Fruit fly (Drosophila melanogaster): ENCODE data around the gene CG13639.
A peak's percentile ranks its signal among the peaks of the same experiment; 100 is the strongest.

DNA sequence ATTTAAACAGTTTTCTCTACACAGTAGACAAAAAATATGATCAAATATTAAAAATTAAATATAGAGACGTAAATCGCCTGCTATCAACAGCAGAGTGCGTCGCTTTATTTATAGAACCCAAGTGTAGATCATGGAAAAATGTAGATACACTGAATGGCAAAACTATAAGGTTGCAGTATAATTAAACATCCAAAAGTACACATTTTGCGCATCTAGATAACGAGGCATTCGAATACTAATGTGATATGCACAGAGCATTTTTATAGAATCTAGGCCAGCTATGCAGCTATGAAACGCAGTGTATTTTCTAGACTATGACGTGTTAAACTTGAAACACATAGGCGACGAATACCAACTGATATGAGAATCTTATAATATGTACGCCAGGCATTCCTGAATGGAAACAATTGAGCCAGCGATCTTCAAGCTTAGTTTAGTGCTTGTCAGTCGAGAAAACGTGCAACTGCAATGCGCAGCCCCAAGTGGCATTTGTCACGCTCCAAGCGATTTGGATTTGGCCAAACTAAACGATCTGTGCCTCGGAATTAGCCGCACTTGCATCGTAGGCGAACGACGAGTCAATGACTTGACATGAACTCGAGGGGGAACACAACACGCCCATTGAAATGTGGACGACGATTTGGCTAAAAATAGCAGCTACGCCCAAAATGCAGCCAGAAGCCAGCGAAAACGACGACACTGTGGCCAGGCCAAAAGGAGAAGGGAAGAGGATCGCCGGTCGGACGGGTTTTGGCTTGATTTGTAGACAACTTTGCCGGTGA lies 49.1 kb downstream of the CG13639 start:
- TF ChIP-seq Hnf4 (GFP tag; optimal IDR thresholded peaks at IDR 0.05) (peak; percentile 94), Vsx2 (GFP tag; optimal IDR thresholded peaks at IDR 0.05; ENCODE audit: partially characterized antibody) (no peak), jim (GFP tag; optimal IDR thresholded peaks at IDR 0.05) (no peak), br (GFP tag; optimal IDR thresholded peaks at IDR 0.05) (peak; percentile 94), dmrt93B (GFP tag; optimal IDR thresholded peaks at IDR 0.05) (peak; percentile 81), fru (GFP tag; optimal IDR thresholded peaks at IDR 0.05) (peak; percentile 95), Sp1 (GFP tag; optimal IDR thresholded peaks at IDR 0.05) (peak; percentile 89), woc (GFP tag; optimal IDR thresholded peaks at IDR 0.05) (peak; percentile 73), GATAd (GFP tag; optimal IDR thresholded peaks at IDR 0.05) (peak; percentile 78), CG32264 (GFP tag; optimal IDR thresholded peaks at IDR 0.05) (peak; percentile 83)

Measured in whole organism, wandering third instar larva.